Fruit fly (Drosophila melanogaster) whole organism, embryonic: ENCODE measurements around the gene Mtch.

Source experiments
- Aef1 ChIP-seq: fragments of 200-800 bp; sonication (Bioruptor generic); IDR thresholded peaks from 3 replicates; pipeline ENCODE4 v1.3.6; 2022; ENCODE audit warnings: missing biosample characterization, missing genetic modification characterization
- Atf3 ChIP-seq: fragments of 200-800 bp; sonication (Bioruptor generic); optimal IDR thresholded peaks from 3 replicates; lab custom pipeline; 2016; ENCODE audit warnings: missing biosample characterization, missing genetic modification characterization
- Awh ChIP-seq: fragments of 200-800 bp; sonication (Bioruptor generic); IDR thresholded peaks from 2 replicates; pipeline ENCODE4, ENCODE4 v1.3.6; 2022; ENCODE audit warnings: missing biosample characterization, missing genetic modification characterization
- B-H1 ChIP-seq: fragments of 200-800 bp; sonication (Bioruptor generic); IDR thresholded peaks from 3 replicates; pipeline ENCODE4 v1.3.6; 2022; ENCODE audit warnings: missing biosample characterization, missing genetic modification characterization
- Blimp-1 ChIP-seq: fragments of 200-800 bp; sonication (Bioruptor generic); optimal IDR thresholded peaks from 3 replicates; lab custom pipeline; 2018; ENCODE audit warnings: missing biosample characterization, missing genetic modification characterization, mild to moderate bottlenecking, moderate library complexity, missing genetic modification reagents
- CG1024 ChIP-seq: fragments of 200-800 bp; sonication (Bioruptor generic); IDR thresholded peaks from 2 replicates; pipeline ENCODE4 v1.3.6; 2022; ENCODE audit warnings: missing biosample characterization, missing genetic modification characterization
- CG10267 ChIP-seq: fragments of 200-800 bp; sonication (Bioruptor generic); optimal IDR thresholded peaks from 2 replicates; lab custom pipeline; 2018; ENCODE audit warnings: missing biosample characterization, mild to moderate bottlenecking, missing genetic modification characterization, moderate library complexity
- CG11085 ChIP-seq: fragments of 200-800 bp; sonication (Bioruptor generic); IDR thresholded peaks from 2 replicates; pipeline ENCODE4 v1.3.6; 2022; ENCODE audit warnings: missing biosample characterization, missing genetic modification characterization
- CG11723 ChIP-seq: fragments of 200-800 bp; sonication (Bioruptor generic); optimal IDR thresholded peaks from 2 replicates; lab custom pipeline; 2017; ENCODE audit warnings: missing biosample characterization, mild to moderate bottlenecking, missing genetic modification characterization
- CG12236 ChIP-seq: fragments of 200-800 bp; sonication (Bioruptor generic); optimal IDR thresholded peaks from 2 replicates; lab custom pipeline; 2016; ENCODE audit warnings: missing biosample characterization, missing genetic modification characterization
- CG14050 ChIP-seq: fragments of 200-800 bp; sonication (Bioruptor generic); IDR thresholded peaks from 3 replicates; pipeline ENCODE4 v1.3.6; 2022; ENCODE audit warnings: missing biosample characterization, missing genetic modification characterization
- CG1792 ChIP-seq: fragments of 200-800 bp; sonication (Bioruptor generic); optimal IDR thresholded peaks from 2 replicates; lab custom pipeline; 2016; ENCODE audit warnings: missing biosample characterization, missing genetic modification characterization
- CG18011 ChIP-seq: fragments of 200-800 bp; sonication (Bioruptor generic); optimal IDR thresholded peaks from 2 replicates; lab custom pipeline; 2017; ENCODE audit warnings: missing biosample characterization, missing genetic modification characterization, mild to moderate bottlenecking, moderate library complexity, missing genotype
- CG18764 ChIP-seq: fragments of 200-800 bp; sonication (Bioruptor generic); optimal IDR thresholded peaks from 3 replicates; lab custom pipeline; 2016; ENCODE audit warnings: missing biosample characterization, missing genetic modification characterization
- CG2199 ChIP-seq: fragments of 200-800 bp; sonication (Bioruptor generic); IDR thresholded peaks from 3 replicates; pipeline ENCODE4 v1.3.6; 2022; ENCODE audit warnings: missing biosample characterization, missing genetic modification characterization
- CG32767 ChIP-seq: fragments of 200-800 bp; sonication (Bioruptor generic); IDR thresholded peaks from 2 replicates; pipeline ENCODE4 v1.3.6; 2022; ENCODE audit warnings: missing biosample characterization, missing genetic modification characterization
- CG33213 ChIP-seq: fragments of 200-800 bp; sonication (Bioruptor generic); optimal IDR thresholded peaks from 3 replicates; lab custom pipeline; 2016; ENCODE audit warnings: missing biosample characterization, missing genetic modification characterization
- CG43689 ChIP-seq: fragments of 200-800 bp; sonication (Bioruptor generic); IDR thresholded peaks from 2 replicates; pipeline ENCODE4 v1.3.6; 2022; ENCODE audit warnings: missing biosample characterization, missing genetic modification characterization
- CG4424 ChIP-seq: fragments of 200-800 bp; sonication (Bioruptor generic); optimal IDR thresholded peaks from 3 replicates; lab custom pipeline; 2016; ENCODE audit warnings: missing biosample characterization, missing genetic modification characterization
- CG4730 ChIP-seq: fragments of 200-800 bp; sonication (Bioruptor generic); IDR thresholded peaks from 2 replicates; pipeline ENCODE4 v1.3.6; 2022; ENCODE audit warnings: missing biosample characterization, missing genetic modification characterization
- CG6689 ChIP-seq: fragments of 200-800 bp; sonication (Bioruptor generic); IDR thresholded peaks from 2 replicates; pipeline ENCODE4 v1.3.6; 2022; ENCODE audit warnings: missing biosample characterization, missing genetic modification characterization
- CG7556 ChIP-seq: fragments of 200-800 bp; sonication (Bioruptor generic); optimal IDR thresholded peaks from 2 replicates; lab custom pipeline; 2017; ENCODE audit warnings: missing biosample characterization, mild to moderate bottlenecking, missing genetic modification characterization
- CG8089 ChIP-seq: fragments of 200-800 bp; sonication (Bioruptor generic); optimal IDR thresholded peaks from 3 replicates; lab custom pipeline; 2016; ENCODE audit warnings: missing biosample characterization, missing genetic modification characterization
- CG8388 ChIP-seq: fragments of 200-800 bp; sonication (Bioruptor generic); optimal IDR thresholded peaks from 2 replicates; lab custom pipeline; 2019; ENCODE audit warnings: missing biosample characterization, mild to moderate bottlenecking, missing genetic modification characterization, moderate library complexity
- CG8924 ChIP-seq: fragments of 200-800 bp; optimal IDR thresholded peaks from 3 replicates; lab custom pipeline; 2019; ENCODE audit warnings: missing biosample characterization, mild to moderate bottlenecking, missing genetic modification characterization, moderate library complexity
- E2f1 ChIP-seq: fragments of 200-800 bp; sonication (Bioruptor generic); IDR thresholded peaks from 2 replicates; pipeline ENCODE4 v1.3.6; 2022; ENCODE audit warnings: missing biosample characterization, missing genetic modification characterization
- Med ChIP-seq: fragments of 200-800 bp; sonication (Bioruptor generic); peaks from one replicate; lab custom pipeline; 2016; ENCODE audit warnings: missing biosample characterization, missing genetic modification characterization, mild to moderate bottlenecking, inconsistent platforms, moderate library complexity
- NC2α ChIP-seq: fragments of 200-800 bp; sonication (Bioruptor generic); optimal IDR thresholded peaks from 2 replicates; lab custom pipeline; 2016; ENCODE audit warnings: missing biosample characterization, missing genetic modification characterization
- Nf-YC ChIP-seq: fragments of 200-800 bp; optimal IDR thresholded peaks from 3 replicates; lab custom pipeline; 2019; ENCODE audit warnings: missing biosample characterization, mild to moderate bottlenecking, missing genetic modification characterization, moderate library complexity
- NfI ChIP-seq: fragments of 200-800 bp; sonication (Bioruptor generic); optimal IDR thresholded peaks from 3 replicates; lab custom pipeline; 2018; ENCODE audit warnings: missing biosample characterization, mild to moderate bottlenecking, missing genetic modification characterization, moderate library complexity
- Oli ChIP-seq: fragments of 200-800 bp; sonication (Bioruptor generic); optimal IDR thresholded peaks from 2 replicates; lab custom pipeline; 2018; ENCODE audit warnings: missing biosample characterization, mild to moderate bottlenecking, missing genetic modification characterization, moderate library complexity
- Xbp1 ChIP-seq: fragments of 200-800 bp; sonication (Bioruptor generic); optimal IDR thresholded peaks from 3 replicates; lab custom pipeline; 2016; ENCODE audit warnings: missing biosample characterization, mild to moderate bottlenecking, missing genetic modification characterization
- ac ChIP-seq: fragments of 200-800 bp; sonication (Bioruptor generic); optimal IDR thresholded peaks from 3 replicates; lab custom pipeline; 2017; ENCODE audit warnings: missing biosample characterization, mild to moderate bottlenecking, missing genetic modification characterization
- aop ChIP-seq: fragments of 200-800 bp; sonication (Bioruptor generic); IDR thresholded peaks from 2 replicates; pipeline ENCODE4 v1.3.6; 2022; ENCODE audit warnings: missing biosample characterization, missing genetic modification characterization
- bowl ChIP-seq: fragments of 200-800 bp; sonication (Bioruptor generic); IDR thresholded peaks from 2 replicates; pipeline ENCODE4 v1.3.6; 2022; ENCODE audit warnings: missing biosample characterization, missing genetic modification characterization
- crol ChIP-seq: fragments of 200-800 bp; sonication (Bioruptor generic); IDR thresholded peaks from 2 replicates; pipeline ENCODE4 v1.3.6; 2022; ENCODE audit warnings: missing biosample characterization, missing genetic modification characterization
- dmrt11E ChIP-seq: fragments of 200-800 bp; sonication (Bioruptor generic); optimal IDR thresholded peaks from 3 replicates; lab custom pipeline; 2018; ENCODE audit warnings: missing biosample characterization, mild to moderate bottlenecking, missing genetic modification characterization, moderate library complexity
- gem ChIP-seq: fragments of 200-800 bp; sonication (Bioruptor generic); optimal IDR thresholded peaks from 2 replicates; lab custom pipeline; 2019; ENCODE audit warnings: missing biosample characterization, mild to moderate bottlenecking, missing genetic modification characterization, moderate library complexity
- hkb ChIP-seq, 2 experiments: fragments of 200-800 bp in 1 of 2; fragments of >200 bp in 1 of 2; sonication (Bioruptor generic) in 1 of 2; IDR thresholded peaks in 1 of 2; optimal IDR thresholded peaks in 1 of 2; 2 replicates each; pipeline versions ENCODE4 v1.3.6 to Lab custom; 2017 to 2022; ENCODE audit warnings: missing biosample characterization in 1 of 2, missing genetic modification characterization in 1 of 2
- jing ChIP-seq: fragments of 200-800 bp; sonication (Bioruptor generic); optimal IDR thresholded peaks from 2 replicates; lab custom pipeline; 2018; ENCODE audit warnings: missing biosample characterization, mild to moderate bottlenecking, missing genetic modification characterization
- mld ChIP-seq: fragments of 200-800 bp; sonication (Bioruptor generic); IDR thresholded peaks from 3 replicates; pipeline ENCODE4 v1.3.6; 2022; ENCODE audit warnings: missing biosample characterization, missing genetic modification characterization; ENCODE audit not compliant: partially characterized antibody
- otp ChIP-seq: fragments of 200-800 bp; sonication (Bioruptor generic); IDR thresholded peaks from 3 replicates; pipeline ENCODE4, ENCODE4 v1.3.6; 2022; ENCODE audit warnings: missing biosample characterization, missing genetic modification characterization
- pita ChIP-seq: fragments of 200-800 bp; sonication (Bioruptor generic); optimal IDR thresholded peaks from 2 replicates; lab custom pipeline; 2017; ENCODE audit warnings: missing biosample characterization, mild to moderate bottlenecking, missing genetic modification characterization
- prd ChIP-seq, 3 experiments: fragments of >200 bp in 2 of 3; fragments of 200-800 bp in 1 of 3; sonication (Bioruptor generic) in 1 of 3; optimal IDR thresholded peaks in 2 of 3; IDR thresholded peaks in 1 of 3; 2 replicates in 2 of 3; 3 replicates in 1 of 3; pipeline versions ENCODE4 v1.3.6 to Lab custom; 2017 to 2022; ENCODE audit warnings: missing biosample characterization in 1 of 3, missing genetic modification characterization in 1 of 3
- sim ChIP-seq: fragments of 200-800 bp; sonication (Bioruptor generic); IDR thresholded peaks from 2 replicates; pipeline ENCODE4 v1.3.6; 2022; ENCODE audit warnings: missing biosample characterization, missing genetic modification characterization
- slp2 ChIP-seq: fragments of 200-800 bp; sonication (Bioruptor generic); optimal IDR thresholded peaks from 2 replicates; lab custom pipeline; 2016; ENCODE audit warnings: missing biosample characterization, missing genetic modification characterization
- sqz ChIP-seq: fragments of 200-800 bp; sonication (Bioruptor generic); optimal IDR thresholded peaks from 3 replicates; lab custom pipeline; 2018; ENCODE audit warnings: missing biosample characterization, mild to moderate bottlenecking, missing genetic modification characterization
- tna ChIP-seq: fragments of 200-800 bp; sonication (Bioruptor generic); IDR thresholded peaks from 2 replicates; pipeline ENCODE4 v1.3.6; 2022; ENCODE audit warnings: missing biosample characterization, missing genetic modification characterization; ENCODE audit not compliant: partially characterized antibody
- usp ChIP-seq: fragments of >200 bp; optimal IDR thresholded peaks from 2 replicates; lab custom pipeline; 2017; ENCODE audit warnings: missing biosample characterization, missing genetic modification characterization

The Mtch gene

DNA sequence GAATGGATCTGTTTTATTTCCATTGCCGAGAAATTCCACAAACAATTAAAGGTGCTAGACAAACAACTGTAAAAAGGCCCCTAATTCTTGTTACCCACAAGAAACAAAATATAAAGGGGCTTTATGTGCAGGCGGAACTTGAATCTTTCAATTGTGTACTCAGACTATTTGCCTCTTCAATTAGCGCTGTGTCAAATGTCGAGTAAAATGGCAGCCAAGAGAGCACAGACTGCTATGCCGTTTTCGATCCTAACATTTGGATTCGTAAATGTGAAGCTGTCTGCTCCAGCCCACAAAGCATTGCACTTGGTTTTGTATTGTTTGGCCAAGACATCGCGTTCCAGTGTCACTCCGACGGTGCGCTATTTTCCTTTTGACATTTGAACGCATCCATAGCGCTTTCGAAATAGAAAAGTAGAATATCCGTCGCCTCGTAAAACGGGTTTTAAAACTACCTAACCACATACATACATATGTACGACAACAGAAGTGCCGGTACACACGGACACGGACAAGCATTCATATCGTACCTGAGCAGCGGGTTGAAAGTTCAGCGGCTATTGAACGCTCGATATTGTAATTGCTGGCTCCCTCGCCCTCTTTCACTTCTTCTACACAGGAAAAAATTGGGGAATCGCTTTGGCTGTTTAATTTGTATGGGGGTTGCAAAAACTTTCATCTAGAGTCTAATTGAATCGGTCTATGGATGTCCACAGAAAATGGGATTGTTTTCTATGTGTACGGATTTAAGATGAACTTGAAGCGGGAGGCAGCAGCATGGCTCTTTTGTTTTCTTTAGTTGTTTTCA is 18.2 kb upstream of the Mtch start (continued):
- no peak for TF ChIP-seq jing (GFP tag; lab: Kevin White, UChicago)
- TF ChIP-seq bowl (GFP tag; lab: Robert Waterston, UW): no peak
- no peak for TF ChIP-seq Aef1 (GFP tag; lab: Robert Waterston, UW)
- no peak for TF ChIP-seq NC2α (GFP tag; lab: Kevin White, UChicago)
- peak; percentile 5 for TF ChIP-seq Oli (tag; lab: Kevin White, UChicago)
- no peak for TF ChIP-seq hkb (optimal IDR thresholded peaks at IDR 0.05; lab: Kevin White, UChicago)
- 0 out of 2 replicates have a peak, but pooled peaks have one; percentile 44 for TF ChIP-seq hkb (GFP tag; IDR thresholded peaks at IDR 0.05; lab: Robert Waterston, UW)
- peak; percentile 44; the same call in 1 of the 3 replicates for TF ChIP-seq otp
- TF ChIP-seq CG1792 (GFP tag; lab: Kevin White, UChicago): no peak
- TF ChIP-seq pita (GFP tag; lab: Kevin White, UChicago): no peak
- peak; percentile 25 for TF ChIP-seq NfI
- TF ChIP-seq Blimp-1 (GFP tag; lab: Kevin White, UChicago): peak; percentile 51
- no peak for TF ChIP-seq CG43689
- no peak for TF ChIP-seq sqz (GFP tag; lab: Kevin White, UChicago)
- TF ChIP-seq CG8388: peak; percentile 37
- TF ChIP-seq CG18011 (GFP tag; lab: Kevin White, UChicago): no peak
- TF ChIP-seq CG18764: peak; percentile 14
- TF ChIP-seq CG11085 (GFP tag; lab: Robert Waterston, UW): no peak
- no peak for TF ChIP-seq crol (GFP tag; lab: Robert Waterston, UW)
- no peak for TF ChIP-seq tna (GFP tag; lab: Robert Waterston, UW)
- TF ChIP-seq CG6689 (GFP tag; lab: Robert Waterston, UW): no peak
- no peak for TF ChIP-seq CG4730 (GFP tag; lab: Robert Waterston, UW)
- peak; percentile 41 for TF ChIP-seq dmrt11E (tag; lab: Kevin White, UChicago)
- no peak for TF ChIP-seq CG1024 (GFP tag; lab: Robert Waterston, UW)
- peak; percentile 0 for TF ChIP-seq Xbp1
- no peak for TF ChIP-seq mld (GFP tag; lab: Robert Waterston, UW)
- TF ChIP-seq CG14050: no peak
- no peak for TF ChIP-seq ac (GFP tag; lab: Kevin White, UChicago)
- no peak for TF ChIP-seq aop
- no peak for TF ChIP-seq CG33213 (GFP tag; lab: Kevin White, UChicago)
- peak; percentile 60 for TF ChIP-seq Med
- no peak for TF ChIP-seq Awh (GFP tag; lab: Robert Waterston, UW)
- no peak for TF ChIP-seq CG11723
- TF ChIP-seq CG8089 (GFP tag; lab: Kevin White, UChicago): no peak
- peak; percentile 54 for TF ChIP-seq CG4424 (GFP tag; lab: Kevin White, UChicago)
- TF ChIP-seq gem (tag; lab: Kevin White, UChicago): peak; percentile 52
- peak; percentile 20 for TF ChIP-seq CG7556 (GFP tag; lab: Kevin White, UChicago)
- no peak for TF ChIP-seq prd (optimal IDR thresholded peaks at IDR 0.05; lab: Kevin White, UChicago)
- TF ChIP-seq prd (GFP tag; IDR thresholded peaks at IDR 0.05; lab: Robert Waterston, UW): no peak
- no peak for TF ChIP-seq usp
- TF ChIP-seq CG8924 (tag; lab: Kevin White, UChicago): no peak
- TF ChIP-seq Atf3 (GFP tag; lab: Kevin White, UChicago): no peak
- TF ChIP-seq Nf-YC (tag; lab: Kevin White, UChicago): no peak
- no peak for TF ChIP-seq sim (GFP tag; lab: Robert Waterston, UW)
- no peak for TF ChIP-seq CG12236 (GFP tag; lab: Kevin White, UChicago)
- peak; percentile 78; the same call in 2 of the 3 replicates for TF ChIP-seq CG2199 (GFP tag; lab: Robert Waterston, UW)
- no peak for TF ChIP-seq B-H1 (GFP tag; lab: Robert Waterston, UW)
- no peak for TF ChIP-seq CG32767
- TF ChIP-seq slp2 (GFP tag; lab: Kevin White, UChicago): peak; percentile 21
- TF ChIP-seq CG10267 (tag; lab: Kevin White, UChicago): peak; percentile 6
- TF ChIP-seq E2f1 (GFP tag; lab: Robert Waterston, UW): no peak
